Fruit fly (Drosophila melanogaster) whole organism, embryonic: ENCODE measurements around the gene CG15414.

Source experiments
- Atf3 ChIP-seq: fragments of 200-800 bp; sonication (Bioruptor generic); optimal IDR thresholded peaks from 3 replicates; lab custom pipeline; 2016; ENCODE audit warnings: missing biosample characterization, missing genetic modification characterization
- CG10462 ChIP-seq: fragments of 200-800 bp; sonication (Bioruptor generic); optimal IDR thresholded peaks from 2 replicates; lab custom pipeline; 2016; ENCODE audit warnings: missing biosample characterization, missing genetic modification characterization
- CG12155 ChIP-seq: fragments of 200-800 bp; sonication (Bioruptor generic); optimal IDR thresholded peaks from 3 replicates; lab custom pipeline; 2016; ENCODE audit warnings: missing biosample characterization, missing genetic modification characterization
- CG12391 ChIP-seq: fragments of 200-800 bp; sonication (Bioruptor generic); optimal IDR thresholded peaks from 3 replicates; lab custom pipeline; 2018; ENCODE audit warnings: missing biosample characterization, mild to moderate bottlenecking, missing genetic modification characterization, moderate library complexity
- CG15514 ChIP-seq: fragments of 200-800 bp; sonication (Bioruptor generic); optimal IDR thresholded peaks from 3 replicates; lab custom pipeline; 2017; ENCODE audit warnings: missing biosample characterization, missing genetic modification characterization, mild to moderate bottlenecking, moderate library complexity, missing genetic modification reagents
- CG15696 ChIP-seq: fragments of 200-800 bp; sonication (Bioruptor generic); optimal IDR thresholded peaks from 2 replicates; lab custom pipeline; 2019; ENCODE audit warnings: missing biosample characterization, mild to moderate bottlenecking, missing genetic modification characterization, moderate library complexity
- CG16813 ChIP-seq: fragments of 200-800 bp; sonication (Bioruptor generic); IDR thresholded peaks from 3 replicates; pipeline ENCODE4 v1.3.6; 2022; ENCODE audit warnings: missing biosample characterization, missing genetic modification characterization; ENCODE audit not compliant: partially characterized antibody
- CG18262 ChIP-seq: fragments of 200-800 bp; optimal IDR thresholded peaks from 3 replicates; lab custom pipeline; 2019; ENCODE audit warnings: missing biosample characterization, mild to moderate bottlenecking, missing genetic modification characterization, moderate library complexity
- CG18476 ChIP-seq: fragments of 200-800 bp; sonication (Bioruptor generic); optimal IDR thresholded peaks from 2 replicates; lab custom pipeline; 2016; ENCODE audit warnings: missing biosample characterization, mild to moderate bottlenecking, missing genetic modification characterization
- CG2129 ChIP-seq: fragments of 200-800 bp; sonication (Bioruptor generic); IDR thresholded peaks from 2 replicates; pipeline ENCODE4 v1.3.6; 2022; ENCODE audit warnings: missing biosample characterization, missing genetic modification characterization; ENCODE audit not compliant: partially characterized antibody
- CG3065 ChIP-seq: fragments of 200-800 bp; sonication (Bioruptor generic); optimal IDR thresholded peaks from 2 replicates; lab custom pipeline; 2016; ENCODE audit warnings: missing biosample characterization, missing genetic modification characterization
- CG31441 ChIP-seq: fragments of 200-800 bp; sonication (Bioruptor generic); IDR thresholded peaks from 2 replicates; pipeline ENCODE4 v1.3.6; 2022; ENCODE audit warnings: missing biosample characterization, missing genetic modification characterization
- CG33213 ChIP-seq: fragments of 200-800 bp; sonication (Bioruptor generic); optimal IDR thresholded peaks from 3 replicates; lab custom pipeline; 2016; ENCODE audit warnings: missing biosample characterization, missing genetic modification characterization
- CG34422 ChIP-seq: fragments of 200-800 bp; sonication (Bioruptor generic); IDR thresholded peaks from 3 replicates; pipeline ENCODE4 v1.3.6; 2022; ENCODE audit warnings: missing biosample characterization, missing genetic modification characterization
- CG3995 ChIP-seq: fragments of 200-800 bp; sonication (Bioruptor generic); optimal IDR thresholded peaks from 3 replicates; lab custom pipeline; 2016; ENCODE audit warnings: missing biosample characterization, missing genetic modification characterization
- CG4282 ChIP-seq: fragments of 200-800 bp; sonication (Bioruptor generic); optimal IDR thresholded peaks from 2 replicates; lab custom pipeline; 2016; ENCODE audit warnings: missing biosample characterization, missing genetic modification characterization
- CG4820 ChIP-seq: fragments of 200-800 bp; sonication (Bioruptor generic); optimal IDR thresholded peaks from 3 replicates; lab custom pipeline; 2016; ENCODE audit warnings: missing biosample characterization, missing genetic modification characterization
- CG7271 ChIP-seq: fragments of 200-800 bp; sonication (Bioruptor generic); optimal IDR thresholded peaks from 2 replicates; lab custom pipeline; 2018; ENCODE audit warnings: missing biosample characterization, mild to moderate bottlenecking, missing genetic modification characterization, moderate library complexity
- CG7745 ChIP-seq: fragments of 200-800 bp; sonication (Bioruptor generic); optimal IDR thresholded peaks from 2 replicates; lab custom pipeline; 2018; ENCODE audit warnings: missing biosample characterization, mild to moderate bottlenecking, missing genetic modification characterization, moderate library complexity
- CG8478 ChIP-seq: fragments of >200 bp; optimal IDR thresholded peaks from 2 replicates; lab custom pipeline; 2018
- CG9727 ChIP-seq: fragments of 200-800 bp; sonication (Bioruptor generic); optimal IDR thresholded peaks from 3 replicates; lab custom pipeline; 2017; ENCODE audit warnings: missing biosample characterization, mild to moderate bottlenecking, missing genetic modification characterization
- D19A ChIP-seq: fragments of 200-800 bp; optimal IDR thresholded peaks from 3 replicates; lab custom pipeline; 2019; ENCODE audit warnings: missing biosample characterization, mild to moderate bottlenecking, missing genetic modification characterization, moderate library complexity
- Elba2 ChIP-seq: fragments of 200-800 bp; sonication (Bioruptor generic); optimal IDR thresholded peaks from 3 replicates; lab custom pipeline; 2016; ENCODE audit warnings: missing biosample characterization, missing genetic modification characterization
- Ets65A ChIP-seq: fragments of 200-800 bp; sonication (Bioruptor generic); peaks from one replicate; lab custom pipeline; 2016; ENCODE audit warnings: missing biosample characterization, missing genetic modification characterization
- Fer3 ChIP-seq: fragments of 200-800 bp; sonication (Bioruptor generic); optimal IDR thresholded peaks from 2 replicates; lab custom pipeline; 2018; ENCODE audit warnings: missing biosample characterization, mild to moderate bottlenecking, missing genetic modification characterization, moderate library complexity
- HLH54F ChIP-seq: fragments of 200-800 bp; sonication (Bioruptor generic); optimal IDR thresholded peaks from 3 replicates; lab custom pipeline; 2016; ENCODE audit warnings: missing biosample characterization, missing genetic modification characterization
- Hmr ChIP-seq: fragments of 200-800 bp; sonication (Bioruptor generic); optimal IDR thresholded peaks from 3 replicates; lab custom pipeline; 2017; ENCODE audit warnings: mild to moderate bottlenecking, missing biosample characterization, missing genetic modification reagents, missing genetic modification characterization
- Max ChIP-seq: fragments of 200-800 bp; sonication (Bioruptor generic); optimal IDR thresholded peaks from 2 replicates; lab custom pipeline; 2016; ENCODE audit warnings: missing biosample characterization, mild to moderate bottlenecking, missing genetic modification characterization
- Mrtf ChIP-seq: fragments of 200-800 bp; sonication (Bioruptor generic); IDR thresholded peaks from 3 replicates; pipeline ENCODE4 v1.3.6; 2022; ENCODE audit warnings: missing biosample characterization, missing genetic modification characterization
- Tbp ChIP-seq: fragments of >200 bp; optimal IDR thresholded peaks from 2 replicates; lab custom pipeline; 2018; ENCODE audit warnings: missing biosample characterization, missing genetic modification characterization
- bsh ChIP-seq, 2 experiments: fragments of 200-800 bp; sonication (Bioruptor generic); optimal IDR thresholded peaks; 2 replicates each; lab custom pipeline; 2017 to 2018; ENCODE audit warnings: mild to moderate bottlenecking in 2 of 2, missing biosample characterization in 2 of 2, missing genetic modification characterization in 2 of 2, moderate library complexity in 1 of 2
- chif ChIP-seq, 2 experiments: fragments of 200-800 bp; sonication (Bioruptor generic); optimal IDR thresholded peaks; 3 replicates each; lab custom pipeline; 2016; ENCODE audit warnings: missing biosample characterization in 2 of 2, missing genetic modification characterization in 2 of 2
- chm ChIP-seq: fragments of 200-800 bp; sonication (Bioruptor generic); IDR thresholded peaks from 2 replicates; pipeline ENCODE4 v1.3.6; 2022; ENCODE audit warnings: missing biosample characterization, missing genetic modification characterization
- ci ChIP-seq: fragments of 200-800 bp; sonication (Bioruptor generic); IDR thresholded peaks from 3 replicates; pipeline ENCODE4 v1.3.6; 2022; ENCODE audit warnings: missing biosample characterization, missing genetic modification characterization
- dmrt11E ChIP-seq: fragments of 200-800 bp; sonication (Bioruptor generic); optimal IDR thresholded peaks from 3 replicates; lab custom pipeline; 2018; ENCODE audit warnings: missing biosample characterization, mild to moderate bottlenecking, missing genetic modification characterization, moderate library complexity
- emc ChIP-seq: fragments of 200-800 bp; sonication (Bioruptor generic); optimal IDR thresholded peaks from 2 replicates; lab custom pipeline; 2016; ENCODE audit warnings: missing biosample characterization, missing genetic modification characterization
- ftz-f1 ChIP-seq: fragments of 200-800 bp; sonication (Bioruptor generic); optimal IDR thresholded peaks from 2 replicates; lab custom pipeline; 2016; ENCODE audit warnings: missing biosample characterization, missing genetic modification characterization
- gfzf ChIP-seq: fragments of 200-800 bp; sonication (Bioruptor generic); optimal IDR thresholded peaks from 2 replicates; lab custom pipeline; 2016; ENCODE audit warnings: missing biosample characterization, mild to moderate bottlenecking, missing genetic modification characterization, moderate library complexity
- ham ChIP-seq: fragments of 200-800 bp; sonication (Bioruptor generic); IDR thresholded peaks from 2 replicates; pipeline ENCODE4 v1.3.6; 2022; ENCODE audit warnings: missing biosample characterization, missing genetic modification characterization
- lmd ChIP-seq: fragments of 200-800 bp; sonication (Bioruptor generic); IDR thresholded peaks from 2 replicates; pipeline ENCODE4 v1.3.6; 2022; ENCODE audit warnings: missing biosample characterization, missing genetic modification characterization
- nau ChIP-seq: fragments of 200-800 bp; sonication (Bioruptor generic); optimal IDR thresholded peaks from 3 replicates; lab custom pipeline; 2017; ENCODE audit warnings: missing biosample characterization, mild to moderate bottlenecking, missing genetic modification characterization, missing genetic modification reagents
- onecut ChIP-seq: fragments of 200-800 bp; sonication (Bioruptor generic); IDR thresholded peaks from 2 replicates; pipeline ENCODE4 v1.3.6; 2022; ENCODE audit warnings: missing biosample characterization, missing genetic modification characterization
- prd ChIP-seq, 3 experiments: fragments of >200 bp in 2 of 3; fragments of 200-800 bp in 1 of 3; sonication (Bioruptor generic) in 1 of 3; optimal IDR thresholded peaks in 2 of 3; IDR thresholded peaks in 1 of 3; 2 replicates in 2 of 3; 3 replicates in 1 of 3; pipeline versions ENCODE4 v1.3.6 to Lab custom; 2017 to 2022; ENCODE audit warnings: missing biosample characterization in 1 of 3, missing genetic modification characterization in 1 of 3
- repo ChIP-seq: fragments of 200-800 bp; sonication (Bioruptor generic); optimal IDR thresholded peaks from 2 replicates; lab custom pipeline; 2016; ENCODE audit warnings: missing biosample characterization, missing genetic modification characterization
- sens ChIP-seq: fragments of 200-800 bp; sonication (Bioruptor generic); peaks from one replicate; lab custom pipeline; 2016; ENCODE audit warnings: missing biosample characterization, missing genetic modification characterization
- tio ChIP-seq: fragments of 200-800 bp; sonication (Bioruptor generic); optimal IDR thresholded peaks from 2 replicates; lab custom pipeline; 2017; ENCODE audit warnings: missing biosample characterization, missing genetic modification characterization, inconsistent platforms
- tup ChIP-seq: fragments of 200-800 bp; sonication (Bioruptor generic); optimal IDR thresholded peaks from 2 replicates; lab custom pipeline; 2016; ENCODE audit warnings: missing biosample characterization, mild to moderate bottlenecking, missing genetic modification characterization, moderate library complexity
- tx ChIP-seq: fragments of 200-800 bp; sonication (Bioruptor generic); optimal IDR thresholded peaks from 2 replicates; lab custom pipeline; 2016; ENCODE audit warnings: missing biosample characterization, missing genetic modification characterization
- usp ChIP-seq: fragments of >200 bp; optimal IDR thresholded peaks from 2 replicates; lab custom pipeline; 2017; ENCODE audit warnings: missing biosample characterization, missing genetic modification characterization

Gene CG15414

dm6 chr2L:3475948-3476347 is 14.9 kb downstream of the CG15414 start (continued):
- TF ChIP-seq ftz-f1 (GFP tag; lab: Kevin White, UChicago) (no peak), CG9727 (GFP tag; lab: Kevin White, UChicago) (peak; percentile 62), tup (no peak), chif (GFP tag; optimal IDR thresholded peaks at IDR 0.05; lab: Kevin White, UChicago) (peak; percentile 25 to 34), CG3065 (GFP tag; lab: Kevin White, UChicago) (no peak), CG3995 (peak; percentile 11), CG18476 (peak; percentile 6), CG12391 (tag; lab: Kevin White, UChicago) (peak; percentile 74)

- TF ChIP-seq tio, result no peak
- TF ChIP-seq CG10462 (GFP tag; lab: Kevin White, UChicago), result no peak
- no peak for TF ChIP-seq repo
- TF ChIP-seq usp, result no peak
- TF ChIP-seq gfzf (GFP tag; lab: Kevin White, UChicago), result no peak
- TF ChIP-seq CG4282, result no peak
- peak; percentile 30 for TF ChIP-seq D19A (tag; lab: Kevin White, UChicago)
Observed at dm6 chr2L:3475168-3475567, 15.7 kb downstream of the CG15414 start.

dm6 chr2L:3472242-3472641 is 18.6 kb downstream of the CG15414 start, which contains the start of gene Pgant4:
Gene Pgant4 (plus strand): TSS chr2L:3472603.
- TF ChIP-seq Ets65A (GFP tag; lab: Kevin White, UChicago), result peak; percentile 41
- TF ChIP-seq Hmr (GFP tag; lab: Kevin White, UChicago), result peak; percentile 44
- TF ChIP-seq CG2129, result no peak
- peak; percentile 76 for TF ChIP-seq CG34422 (GFP tag; lab: Robert Waterston, UW)
- peak; percentile 51 for TF ChIP-seq CG4820 (GFP tag; lab: Kevin White, UChicago)
- no peak for TF ChIP-seq chm (GFP tag; lab: Robert Waterston, UW)
- TF ChIP-seq Elba2 (GFP tag; lab: Kevin White, UChicago), result peak; percentile 55
- TF ChIP-seq CG12155, result peak; percentile 41
- TF ChIP-seq CG15696 (tag; lab: Kevin White, UChicago), result peak; percentile 56
- no peak for TF ChIP-seq Tbp
- peak; percentile 28; the same call in 1 of the 2 replicates for TF ChIP-seq CG31441 (GFP tag; lab: Robert Waterston, UW)
- no peak for TF ChIP-seq prd (optimal IDR thresholded peaks at IDR 0.05; lab: Kevin White, UChicago)
- peak; percentile 92 for TF ChIP-seq prd (GFP tag; IDR thresholded peaks at IDR 0.05; lab: Robert Waterston, UW)
- no peak for TF ChIP-seq ham (GFP tag; lab: Robert Waterston, UW)
- TF ChIP-seq CG33213 (GFP tag; lab: Kevin White, UChicago), result peak; percentile 35
- TF ChIP-seq bsh (GFP tag; optimal IDR thresholded peaks at IDR 0.05; lab: Kevin White, UChicago), result peak in 1 of 2 experiments; percentile 40
- TF ChIP-seq HLH54F (GFP tag; lab: Kevin White, UChicago), result peak; percentile 13
- TF ChIP-seq CG15514 (GFP tag; lab: Kevin White, UChicago), result peak; percentile 53
- TF ChIP-seq CG7745 (tag; lab: Kevin White, UChicago), result no peak
- TF ChIP-seq onecut, result peak; percentile 82
- TF ChIP-seq sens (GFP tag; lab: Kevin White, UChicago), result peak; percentile 72
- peak; percentile 33 for TF ChIP-seq ftz-f1 (GFP tag; lab: Kevin White, UChicago)
- TF ChIP-seq lmd (GFP tag; lab: Robert Waterston, UW), result peak; percentile 60
- TF ChIP-seq Fer3 (tag; lab: Kevin White, UChicago), result no peak
- 0 out of 3 replicates have a peak, but pooled peaks have one; percentile 30 for TF ChIP-seq CG16813 (GFP tag; lab: Robert Waterston, UW)
- TF ChIP-seq tx (GFP tag; lab: Kevin White, UChicago), result no peak
- TF ChIP-seq Max (GFP tag; lab: Kevin White, UChicago), result no peak
- TF ChIP-seq CG8478 (lab: Kevin White, UChicago), result no peak
- TF ChIP-seq nau (GFP tag; lab: Kevin White, UChicago), result no peak
- TF ChIP-seq dmrt11E, result peak; percentile 22
- peak; percentile 16 for TF ChIP-seq CG18262
- peak; percentile 15 for TF ChIP-seq Atf3 (GFP tag; lab: Kevin White, UChicago)
- no peak for TF ChIP-seq CG7271 (tag; lab: Kevin White, UChicago)
- TF ChIP-seq emc (GFP tag; lab: Kevin White, UChicago), result no peak
- TF ChIP-seq Mrtf (GFP tag; lab: Robert Waterston, UW), result peak; percentile 79; the same call in 2 of the 3 replicates
- TF ChIP-seq ci, result peak; percentile 82; the same call in 2 of the 3 replicates
